Worm (Caenorhabditis elegans) whole organism, L1 larva: ENCODE results near the gene col-186.

Source experiments
- C34B4.2 ChIP-seq: sonication (generic microtip); optimal IDR thresholded peaks from 2 replicates; lab custom pipeline; 2017; ENCODE audit warnings: mild to moderate bottlenecking, missing genetic modification characterization, missing compliant biosample characterization
- egl-27 ChIP-seq, 2 experiments: fragments of 150-350 bp in 1 of 2; sonication (generic microtip); optimal IDR thresholded peaks; 3 replicates each; lab custom pipeline; 2017 to 2018; ENCODE audit warnings: missing biosample characterization in 2 of 2, missing genetic modification characterization in 2 of 2, missing genetic modification reagents in 2 of 2
- fos-1 ChIP-seq: fragments of 150-350 bp; optimal IDR thresholded peaks from 2 replicates; lab custom pipeline; 2014; ENCODE audit warnings: missing biosample characterization, missing genetic modification characterization

DNA sequence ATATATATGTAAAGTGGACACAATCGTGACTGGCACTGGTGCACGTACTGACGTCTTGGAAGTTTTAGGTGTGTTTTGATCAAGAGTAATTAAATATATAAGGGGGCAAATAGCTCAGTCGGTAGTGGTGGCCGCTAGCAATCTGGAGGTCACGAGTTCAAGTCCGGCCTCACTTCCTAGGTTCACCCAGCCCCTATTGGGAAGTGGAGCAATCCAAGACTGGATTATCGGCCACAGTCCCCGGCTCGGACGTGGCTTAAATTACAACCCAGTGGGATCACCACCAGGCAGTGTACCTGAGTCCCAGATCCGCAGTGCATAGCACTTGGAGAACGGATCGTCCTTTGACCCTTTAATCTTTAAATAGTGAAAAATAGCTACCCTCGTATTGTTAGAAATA, 45.9 kb downstream of the col-186 start:
- TF ChIP-seq egl-27 (tag; optimal IDR thresholded peaks at IDR 0.05; lab: Kevin White, UChicago) (no peak), fos-1 (tag; lab: Kevin White, UChicago) (no peak), C34B4.2 (tag; lab: Kevin White, UChicago) (no peak)
